Fruit fly (Drosophila melanogaster) whole organism, embryonic: ENCODE data around the gene CG7182.

ENCODE experiments used
- CG10462 ChIP-seq: fragments of 200-800 bp; sonication (Bioruptor generic); optimal IDR thresholded peaks from 2 replicates; lab custom pipeline; 2016; ENCODE audit warnings: missing biosample characterization, missing genetic modification characterization
- CG31441 ChIP-seq: fragments of 200-800 bp; sonication (Bioruptor generic); IDR thresholded peaks from 2 replicates; pipeline ENCODE4 v1.3.6; 2022; ENCODE audit warnings: missing biosample characterization, missing genetic modification characterization
- CG4328 ChIP-seq: fragments of 200-800 bp; sonication (Bioruptor generic); optimal IDR thresholded peaks from 3 replicates; lab custom pipeline; 2017; ENCODE audit warnings: missing biosample characterization, missing genetic modification reagents, missing genetic modification characterization
- Hsf ChIP-seq: fragments of 200-800 bp; sonication (Bioruptor generic); optimal IDR thresholded peaks from 3 replicates; lab custom pipeline; 2016; ENCODE audit warnings: missing biosample characterization, missing genetic modification characterization
- aop ChIP-seq: fragments of 200-800 bp; sonication (Bioruptor generic); IDR thresholded peaks from 2 replicates; pipeline ENCODE4 v1.3.6; 2022; ENCODE audit warnings: missing biosample characterization, missing genetic modification characterization
- crc ChIP-seq: fragments of 200-800 bp; sonication (Bioruptor generic); optimal IDR thresholded peaks from 2 replicates; lab custom pipeline; 2016; ENCODE audit warnings: missing biosample characterization, missing genetic modification characterization
- ems ChIP-seq: fragments of 200-800 bp; sonication (Bioruptor generic); optimal IDR thresholded peaks from 3 replicates; lab custom pipeline; 2016; ENCODE audit warnings: missing biosample characterization, missing genetic modification characterization
- tap ChIP-seq: fragments of 200-800 bp; optimal IDR thresholded peaks from 3 replicates; lab custom pipeline; 2019; ENCODE audit warnings: missing biosample characterization, mild to moderate bottlenecking, missing genetic modification characterization, moderate library complexity

dm6 chr3L:8312290-8312689 lies 33.9 kb downstream of the CG7182 start:
- TF ChIP-seq Hsf (GFP tag; lab: Kevin White, UChicago): no peak
- TF ChIP-seq aop (GFP tag; lab: Robert Waterston, UW): no peak
- no peak for TF ChIP-seq crc (GFP tag; lab: Kevin White, UChicago)
- no peak for TF ChIP-seq tap
- no peak for TF ChIP-seq CG31441 (GFP tag; lab: Robert Waterston, UW)
- no peak for TF ChIP-seq CG4328
- TF ChIP-seq CG10462 (GFP tag; lab: Kevin White, UChicago): no peak
- TF ChIP-seq ems (GFP tag; lab: Kevin White, UChicago): no peak
